Fruit fly (Drosophila melanogaster): ENCODE measurements around the gene RpS12.

- TF ChIP-seq Hr96 (GFP tag; optimal IDR thresholded peaks at IDR 0.05): peak; percentile 51
- TF ChIP-seq tj (GFP tag; optimal IDR thresholded peaks at IDR 0.05): peak; percentile 21
- peak; percentile 79 for TF ChIP-seq CG14711 (tag; optimal IDR thresholded peaks at IDR 0.05)
Measured at dm6 chr3L:13015823-13016465, 7.2 kb upstream of the RpS12 start, which contains the start of gene CG11267.

All from whole organism, adult.